Worm (Caenorhabditis elegans) whole organism, midembryonic: ENCODE measurements around the gene T26H10.2.

ENCODE experiments used
- cog-1 ChIP-seq: sonication (generic microtip); optimal IDR thresholded peaks from 2 replicates; lab custom pipeline; 2016; ENCODE audit warnings: missing genetic modification characterization, missing compliant biosample characterization
- flt-1 ChIP-seq: fragments of 200-800 bp; sonication (Bioruptor generic); IDR thresholded peaks from 2 replicates; pipeline ENCODE4 v1.3.6; 2022; ENCODE audit warnings: missing genetic modification characterization, missing compliant biosample characterization
- klf-2 ChIP-seq: fragments of 200-800 bp; sonication (Bioruptor generic); conservative IDR thresholded peaks from 2 replicates; pipeline ENCODE4 v1.3.6; 2022; ENCODE audit warnings: missing genetic modification reagents, missing genetic modification characterization, missing compliant biosample characterization
- med-1 ChIP-seq: sonication (generic microtip); optimal IDR thresholded peaks from 2 replicates; lab custom pipeline; 2017; ENCODE audit warnings: missing genetic modification characterization, mild to moderate bottlenecking, missing compliant biosample characterization, antibody characterized with exemption, missing genetic modification reagents; ENCODE audit not compliant: insufficient read depth
- ref-1 ChIP-seq: fragments of 200-800 bp; sonication (Bioruptor generic); conservative IDR thresholded peaks from 2 replicates; pipeline ENCODE4 v1.3.6; 2022; ENCODE audit warnings: missing genetic modification reagents, missing genetic modification characterization, missing compliant biosample characterization
- tab-1 ChIP-seq: fragments of 200-800 bp; sonication (Bioruptor generic); IDR thresholded peaks from 2 replicates; pipeline ENCODE4 v1.3.6; 2022; ENCODE audit warnings: missing genetic modification characterization, missing compliant biosample characterization
- ztf-23 ChIP-seq: fragments of 200-800 bp; sonication (Bioruptor generic); IDR thresholded peaks from 2 replicates; pipeline ENCODE4 v1.3.6; 2022; ENCODE audit warnings: missing genetic modification reagents, missing genetic modification characterization, missing compliant biosample characterization

DNA sequence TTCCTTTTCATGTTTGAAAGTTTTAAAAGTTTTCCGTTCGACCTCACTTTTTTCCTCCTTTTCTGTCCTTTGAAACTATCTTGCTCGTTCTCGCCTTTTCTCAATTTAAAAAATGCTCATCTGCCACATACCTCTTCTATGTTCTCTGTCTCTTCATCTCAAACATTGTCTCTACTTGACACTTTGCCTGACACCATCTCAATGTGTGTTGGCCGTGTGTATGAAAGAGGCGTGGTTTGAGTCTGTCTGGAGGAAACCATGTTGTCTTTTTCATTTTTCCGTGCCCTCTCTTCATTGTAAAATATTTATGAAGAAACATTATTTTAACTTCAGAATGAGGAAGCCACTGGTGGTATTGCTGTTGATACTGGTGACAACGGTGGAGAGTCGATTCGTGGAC is 17.2 kb downstream of the T26H10.2 start, which contains the start of gene K03B8.6:
- TF ChIP-seq ref-1 (GFP tag; lab: Robert Waterston, UW), result no peak
- no peak for TF ChIP-seq flt-1 (GFP tag; lab: Robert Waterston, UW)
- no peak for TF ChIP-seq tab-1 (GFP tag; lab: Robert Waterston, UW)
- TF ChIP-seq ztf-23 (GFP tag; lab: Robert Waterston, UW), result no peak
- no peak for TF ChIP-seq med-1
- no peak for TF ChIP-seq cog-1 (tag; lab: Kevin White, UChicago)
- no peak for TF ChIP-seq klf-2
